Fruit fly (Drosophila melanogaster): ENCODE results near the gene Kif19A.
A peak's percentile ranks its signal among the peaks of the same experiment; 100 is the strongest.

The Kif19A gene

dm6 chr3R:14122347-14122812, 4.1 kb upstream of the Kif19A start, which contains the start of the genes Abi and twf (continued):
- TF ChIP-seq zfh1 (GFP tag; IDR thresholded peaks at IDR 0.05) (peak; percentile 71; the same call in 2 of the 3 replicates), hkb (optimal IDR thresholded peaks at IDR 0.05) (peak; percentile 76), hkb (GFP tag; IDR thresholded peaks at IDR 0.05) (peak; percentile 63), gsb-n (tag; optimal IDR thresholded peaks at IDR 0.05) (peak; percentile 57), grn (GFP tag; optimal IDR thresholded peaks at IDR 0.05) (no peak), CG5953 (GFP tag; IDR thresholded peaks at IDR 0.05) (no peak), Atf-2 (GFP tag; optimal IDR thresholded peaks at IDR 0.05) (peak; percentile 6), GATAe (GFP tag; conservative IDR thresholded peaks at IDR 0.05) (no peak), CG1602 (GFP tag; optimal IDR thresholded peaks at IDR 0.05) (peak; percentile 80), bcd (GFP tag; optimal IDR thresholded peaks at IDR 0.05) (peak; percentile 59), pros (GFP tag; optimal IDR thresholded peaks at IDR 0.05) (no peak), ara (GFP tag; IDR thresholded peaks at IDR 0.05) (peak; percentile 25; the same call in 1 of the 2 replicates), run (tag; optimal IDR thresholded peaks at IDR 0.05) (no peak), CG12219 (GFP tag; optimal IDR thresholded peaks at IDR 0.05) (no peak), lilli (GFP tag; optimal IDR thresholded peaks at IDR 0.05) (peak; percentile 81), CG6254 (GFP tag; optimal IDR thresholded peaks at IDR 0.05) (no peak), gcm (GFP tag; optimal IDR thresholded peaks at IDR 0.05) (peak; percentile 47), Trl (optimal IDR thresholded peaks at IDR 0.05) (no peak), Trl (GFP tag; optimal IDR thresholded peaks at IDR 0.05) (peak; percentile 27), fd96Cb (tag; optimal IDR thresholded peaks at IDR 0.05) (peak; percentile 30), CG1529 (GFP tag; optimal IDR thresholded peaks at IDR 0.05) (peak; percentile 4), Pdp1 (GFP tag; optimal IDR thresholded peaks at IDR 0.05) (peak; percentile 41 to 71), Fer2 (tag; optimal IDR thresholded peaks at IDR 0.05) (peak; percentile 35), da (GFP tag; optimal IDR thresholded peaks at IDR 0.05) (peak; percentile 40), Dip2 (GFP tag; IDR thresholded peaks at IDR 0.05) (no peak), sens (GFP tag) (peak; percentile 95), slp2 (GFP tag; optimal IDR thresholded peaks at IDR 0.05) (peak; percentile 50), CG31388 (GFP tag; optimal IDR thresholded peaks at IDR 0.05) (peak; percentile 7), CG12236 (GFP tag; optimal IDR thresholded peaks at IDR 0.05) (no peak), CG7928 (GFP tag; optimal IDR thresholded peaks at IDR 0.05) (no peak), Asciz (GFP tag; optimal IDR thresholded peaks at IDR 0.05) (peak; percentile 22), CG13624 (GFP tag; optimal IDR thresholded peaks at IDR 0.05) (peak; percentile 39), her (GFP tag; optimal IDR thresholded peaks at IDR 0.05) (peak; percentile 31), sisA (GFP tag; IDR thresholded peaks at IDR 0.05) (peak; percentile 64), CrebB (tag; optimal IDR thresholded peaks at IDR 0.05) (peak; percentile 8), CG1832 (GFP tag; optimal IDR thresholded peaks at IDR 0.05) (no peak), NFAT (GFP tag; IDR thresholded peaks at IDR 0.05) (peak; percentile 67; the same call in 1 of the 2 replicates), CG30431 (GFP tag; optimal IDR thresholded peaks at IDR 0.05) (peak; percentile 35), Bdp1 (GFP tag; optimal IDR thresholded peaks at IDR 0.05) (peak; percentile 62), CG34224 (GFP tag; IDR thresholded peaks at IDR 0.05; ENCODE audit: partially characterized antibody) (0 out of 3 replicates have a peak, but pooled peaks have one; percentile 10), NK7.1 (GFP tag; optimal IDR thresholded peaks at IDR 0.05) (no peak), pho (GFP tag; optimal IDR thresholded peaks at IDR 0.05) (peak; percentile 46), vnd (GFP tag; IDR thresholded peaks at IDR 0.05; ENCODE audit: partially characterized antibody) (no peak), ac (GFP tag; optimal IDR thresholded peaks at IDR 0.05) (no peak), Sry-β (GFP tag; optimal IDR thresholded peaks at IDR 0.05) (peak; percentile 89), lab (GFP tag; optimal IDR thresholded peaks at IDR 0.05) (peak; percentile 78), CG3065 (GFP tag; optimal IDR thresholded peaks at IDR 0.05) (peak; percentile 39), stc (GFP tag; IDR thresholded peaks at IDR 0.05) (peak; percentile 60; the same call in 1 of the 2 replicates), bigmax (GFP tag; optimal IDR thresholded peaks at IDR 0.05) (no peak), HmgD (GFP tag; optimal IDR thresholded peaks at IDR 0.05) (no peak), Gug (GFP tag; IDR thresholded peaks at IDR 0.05) (peak; percentile 18; the same call in 1 of the 4 replicates), fd64A (GFP tag; optimal IDR thresholded peaks at IDR 0.05) (no peak)
